Worm (Caenorhabditis elegans) whole organism, L4 larva: ENCODE measurements around the gene F46B6.5.

Source experiments
- T20F7.1 ChIP-seq: fragments of 200-800 bp; sonication (Bioruptor generic); optimal IDR thresholded peaks from 2 replicates; lab custom pipeline; 2018; ENCODE audit warnings: mild to moderate bottlenecking, missing genetic modification characterization, missing compliant biosample characterization
- Y105C5A.15 ChIP-seq: fragments of 200-800 bp; sonication (Bioruptor generic); IDR thresholded peaks from 2 replicates; pipeline ENCODE4 v1.3.6; 2022; ENCODE audit warnings: missing genetic modification characterization, missing compliant biosample characterization
- Y48G9A.11 ChIP-seq: fragments of 200-800 bp; sonication (Bioruptor generic); IDR thresholded peaks from 2 replicates; pipeline ENCODE4 v1.3.6; 2022; ENCODE audit warnings: missing genetic modification reagents, missing genetic modification characterization, missing compliant biosample characterization
- Y75B8A.6 ChIP-seq: fragments of 200-800 bp; sonication (Bioruptor generic); IDR thresholded peaks from 2 replicates; pipeline ENCODE4 v1.3.6; 2022; ENCODE audit warnings: missing genetic modification reagents, missing genetic modification characterization, missing compliant biosample characterization
- ZK337.2 ChIP-seq: fragments of 200-800 bp; sonication (Bioruptor generic); IDR thresholded peaks from 2 replicates; pipeline ENCODE4 v1.3.6; 2022; ENCODE audit warnings: missing genetic modification reagents, missing genetic modification characterization, missing compliant biosample characterization
- aly-2 ChIP-seq: sonication (generic microtip); optimal IDR thresholded peaks from 2 replicates; lab custom pipeline; 2018; ENCODE audit warnings: missing biosample characterization, missing genetic modification characterization
- ceh-32 ChIP-seq: sonication (generic microtip); optimal IDR thresholded peaks from 2 replicates; lab custom pipeline; 2016; ENCODE audit warnings: mild to moderate bottlenecking, missing genetic modification characterization, missing compliant biosample characterization; ENCODE audit not compliant: poor library complexity
- ceh-62 ChIP-seq: sonication (generic microtip); optimal IDR thresholded peaks from 2 replicates; lab custom pipeline; 2017; ENCODE audit warnings: missing biosample characterization, missing genetic modification characterization
- ceh-82 ChIP-seq: sonication (generic microtip); optimal IDR thresholded peaks from 2 replicates; lab custom pipeline; 2017; ENCODE audit warnings: missing biosample characterization, missing genetic modification characterization
- ces-1 ChIP-seq: fragments of 150-350 bp; sonication (generic microtip); optimal IDR thresholded peaks from 4 replicates; lab custom pipeline; 2014; ENCODE audit warnings: missing biosample characterization, missing genetic modification reagents, missing genetic modification characterization
- ctbp-1 ChIP-seq: fragments of 200-800 bp; sonication (Bioruptor generic); IDR thresholded peaks from 2 replicates; pipeline ENCODE4 v1.3.6; 2022; ENCODE audit warnings: missing genetic modification reagents, missing genetic modification characterization, missing compliant biosample characterization
- daf-12 ChIP-seq: fragments of 150-350 bp; optimal IDR thresholded peaks from 2 replicates; lab custom pipeline; 2014; ENCODE audit warnings: missing biosample characterization, missing genetic modification reagents, missing genetic modification characterization
- dmd-8 ChIP-seq: fragments of 200-800 bp; sonication (Bioruptor generic); IDR thresholded peaks from 2 replicates; pipeline ENCODE4 v1.3.6; 2022; ENCODE audit warnings: missing genetic modification characterization, missing compliant biosample characterization
- duxl-1 ChIP-seq: sonication (generic microtip); optimal IDR thresholded peaks from 2 replicates; lab custom pipeline; 2016; ENCODE audit warnings: mild to moderate bottlenecking, missing genetic modification characterization, moderate library complexity, missing compliant biosample characterization; ENCODE audit not compliant: poor library complexity
- egl-27 ChIP-seq: sonication (generic microtip); optimal IDR thresholded peaks from 3 replicates; lab custom pipeline; 2017; ENCODE audit warnings: missing biosample characterization, missing genetic modification reagents, missing genetic modification characterization
- egl-43 ChIP-seq: fragments of 200-800 bp; sonication (Bioruptor generic); IDR thresholded peaks from 2 replicates; pipeline ENCODE4 v1.3.6; 2022; ENCODE audit warnings: missing genetic modification reagents, missing genetic modification characterization, missing compliant biosample characterization
- fos-1 ChIP-seq: fragments of 150-350 bp; optimal IDR thresholded peaks from 2 replicates; lab custom pipeline; 2014; ENCODE audit warnings: missing biosample characterization, missing genetic modification characterization
- gei-8 ChIP-seq: fragments of 200-800 bp; sonication (Bioruptor generic); optimal IDR thresholded peaks from 2 replicates; lab custom pipeline; 2018; ENCODE audit warnings: mild to moderate bottlenecking, missing genetic modification characterization, missing compliant biosample characterization
- hif-1 ChIP-seq, 2 experiments: sonication (generic microtip); optimal IDR thresholded peaks; 2 replicates each; lab custom pipeline; 2016 to 2017; ENCODE audit warnings: missing compliant biosample characterization in 2 of 2, missing genetic modification characterization in 2 of 2, missing genetic modification reagents in 2 of 2, missing genotype in 2 of 2, mild to moderate bottlenecking in 1 of 2
- hlh-11 ChIP-seq: fragments of 200-800 bp; sonication (Bioruptor generic); optimal IDR thresholded peaks from 2 replicates; lab custom pipeline; 2018; ENCODE audit warnings: mild to moderate bottlenecking, missing genetic modification characterization, missing compliant biosample characterization
- hlh-30 ChIP-seq: sonication (generic microtip); optimal IDR thresholded peaks from 2 replicates; lab custom pipeline; 2017; ENCODE audit warnings: antibody characterized with exemption, mild to moderate bottlenecking, missing genetic modification characterization, missing compliant biosample characterization; ENCODE audit not compliant: insufficient read depth
- hmg-1.1 ChIP-seq: fragments of 200-800 bp; sonication (Bioruptor generic); IDR thresholded peaks from 2 replicates; pipeline ENCODE4 v1.3.6; 2022; ENCODE audit warnings: missing genetic modification reagents, missing genetic modification characterization, missing compliant biosample characterization
- lim-7 ChIP-seq: fragments of 200-800 bp; sonication (Bioruptor generic); IDR thresholded peaks from 2 replicates; pipeline ENCODE4 v1.3.6; 2022; ENCODE audit warnings: missing genetic modification characterization, missing compliant biosample characterization
- lin-29 ChIP-seq: fragments of 200-800 bp; sonication (Bioruptor generic); IDR thresholded peaks from 2 replicates; pipeline ENCODE4 v1.3.6; 2022; ENCODE audit warnings: missing genetic modification reagents, missing genetic modification characterization, missing compliant biosample characterization
- lin-38 ChIP-seq: fragments of 200-800 bp; sonication (Bioruptor generic); IDR thresholded peaks from 2 replicates; pipeline ENCODE4 v1.3.6; 2022; ENCODE audit warnings: missing genetic modification reagents, missing genetic modification characterization, missing compliant biosample characterization
- lin-39 ChIP-seq: fragments of 150-350 bp; optimal IDR thresholded peaks from 2 replicates; lab custom pipeline; 2014; ENCODE audit warnings: missing biosample characterization, missing genetic modification reagents, missing genetic modification characterization
- lir-3 ChIP-seq: sonication (generic microtip); optimal IDR thresholded peaks from 2 replicates; lab custom pipeline; 2016; ENCODE audit warnings: mild to moderate bottlenecking, missing genetic modification characterization, missing compliant biosample characterization
- madf-5 ChIP-seq, 2 experiments: fragments of 200-800 bp; sonication (Bioruptor generic); IDR thresholded peaks; 2 replicates each; pipeline ENCODE4 v1.3.6; 2022; ENCODE audit warnings: missing compliant biosample characterization in 2 of 2, missing genetic modification characterization in 2 of 2
- madf-9 ChIP-seq: fragments of 200-800 bp; sonication (Bioruptor generic); conservative IDR thresholded peaks from 2 replicates; pipeline ENCODE4 v1.3.6; 2022; ENCODE audit warnings: missing genetic modification reagents, missing genetic modification characterization, missing compliant biosample characterization
- mep-1 ChIP-seq: fragments of 150-350 bp; sonication (generic microtip); optimal IDR thresholded peaks from 3 replicates; lab custom pipeline; 2014; ENCODE audit warnings: missing biosample characterization, missing genetic modification characterization
- nhr-10 ChIP-seq: fragments of 150-350 bp; optimal IDR thresholded peaks from 2 replicates; lab custom pipeline; 2014; ENCODE audit warnings: missing biosample characterization, missing genetic modification characterization
- nhr-102 ChIP-seq: sonication (generic microtip); optimal IDR thresholded peaks from 2 replicates; lab custom pipeline; 2016; ENCODE audit warnings: mild to moderate bottlenecking, missing genetic modification characterization, moderate library complexity, missing compliant biosample characterization
- nhr-11 ChIP-seq: fragments of 150-350 bp; optimal IDR thresholded peaks from 2 replicates; lab custom pipeline; 2014; ENCODE audit warnings: missing biosample characterization, missing genetic modification characterization
- nhr-25 ChIP-seq: sonication (generic microtip); optimal IDR thresholded peaks from 2 replicates; lab custom pipeline; 2017; ENCODE audit warnings: missing genetic modification characterization, mild to moderate bottlenecking, missing compliant biosample characterization, antibody characterized with exemption, moderate library complexity, borderline replicate concordance; ENCODE audit not compliant: insufficient read depth
- nhr-28 ChIP-seq: fragments of 150-350 bp; optimal IDR thresholded peaks from 2 replicates; lab custom pipeline; 2014; ENCODE audit warnings: missing biosample characterization, missing genetic modification characterization
- nhr-42 ChIP-seq: fragments of 200-800 bp; sonication (Bioruptor generic); IDR thresholded peaks from 2 replicates; pipeline ENCODE4 v1.3.6; 2022; ENCODE audit warnings: missing genetic modification characterization, missing compliant biosample characterization
- nhr-48 ChIP-seq: sonication (generic microtip); optimal IDR thresholded peaks from 2 replicates; lab custom pipeline; 2016; ENCODE audit warnings: mild to moderate bottlenecking, missing genetic modification characterization, missing compliant biosample characterization
- nhr-6 ChIP-seq: fragments of 150-350 bp; optimal IDR thresholded peaks from 2 replicates; lab custom pipeline; 2014; ENCODE audit warnings: missing biosample characterization, missing genetic modification characterization
- nhr-77 ChIP-seq: fragments of 150-350 bp; optimal IDR thresholded peaks from 2 replicates; lab custom pipeline; 2014; ENCODE audit warnings: missing biosample characterization, missing genetic modification characterization
- rbr-2 ChIP-seq: sonication (generic microtip); optimal IDR thresholded peaks from 2 replicates; lab custom pipeline; 2016; ENCODE audit warnings: missing genotype, missing genetic modification characterization, missing compliant biosample characterization
- saeg-2 ChIP-seq: fragments of 200-800 bp; sonication (Bioruptor generic); IDR thresholded peaks from 2 replicates; pipeline ENCODE4 v1.3.6; 2022; ENCODE audit warnings: missing genetic modification reagents, missing genetic modification characterization, missing compliant biosample characterization
- snpc-4 ChIP-seq: fragments of 150-350 bp; optimal IDR thresholded peaks from 2 replicates; lab custom pipeline; 2014; ENCODE audit warnings: missing biosample characterization, missing genetic modification characterization
- tag-97 ChIP-seq: fragments of 200-800 bp; sonication (Bioruptor generic); IDR thresholded peaks from 2 replicates; pipeline ENCODE4 v1.3.6; 2022; ENCODE audit warnings: missing genetic modification characterization, missing compliant biosample characterization
- unc-130 ChIP-seq: sonication (generic microtip); optimal IDR thresholded peaks from 2 replicates; lab custom pipeline; 2016; ENCODE audit warnings: missing genetic modification reagents, missing genetic modification characterization, missing compliant biosample characterization
- unc-39 ChIP-seq: sonication (generic microtip); optimal IDR thresholded peaks from 2 replicates; lab custom pipeline; 2017; ENCODE audit warnings: missing biosample characterization, missing genetic modification characterization
- unc-62 ChIP-seq, 3 experiments: fragments of 150-350 bp in 1 of 3; sonication (generic microtip); optimal IDR thresholded peaks in 2 of 3; peaks in 1 of 3; 1 replicate in 1 of 3; 2 replicates in 2 of 3; lab custom pipeline; 2014 to 2017; ENCODE audit warnings: missing biosample characterization in 3 of 3, missing genetic modification characterization in 3 of 3, missing genetic modification reagents in 3 of 3, missing genotype in 1 of 3
- vab-7 ChIP-seq: fragments of 200-800 bp; sonication (Bioruptor generic); IDR thresholded peaks from 2 replicates; pipeline ENCODE4 v1.3.6; 2022; ENCODE audit warnings: missing genetic modification reagents, missing genetic modification characterization, missing compliant biosample characterization
- zag-1 ChIP-seq: fragments of 150-350 bp; optimal IDR thresholded peaks from 2 replicates; lab custom pipeline; 2014; ENCODE audit warnings: missing biosample characterization, missing genetic modification characterization
- ztf-11 ChIP-seq: fragments of 150-350 bp; optimal IDR thresholded peaks from 2 replicates; lab custom pipeline; 2014; ENCODE audit warnings: missing biosample characterization, missing genetic modification characterization

The F46B6.5 gene

ce11 chrV:9791332-9791731 lies 8.5 kb upstream of the F46B6.5 start, which contains the start of gene lipl-2 (continued):
- no peak for TF ChIP-seq madf-5 (GFP tag; IDR thresholded peaks at IDR 0.05; lab: Robert Waterston, UW)
- TF ChIP-seq hmg-1.1 (GFP tag; lab: Robert Waterston, UW) = no peak
- TF ChIP-seq lir-3 (tag; lab: Kevin White, UChicago) = no peak
- no peak for TF ChIP-seq daf-12 (tag; lab: Kevin White, UChicago)
- TF ChIP-seq lim-7 (GFP tag; lab: Robert Waterston, UW) = no peak
- TF ChIP-seq ctbp-1 (GFP tag; lab: Robert Waterston, UW) = no peak
- no peak for TF ChIP-seq madf-9 (GFP tag; lab: Robert Waterston, UW)
- no peak for TF ChIP-seq ceh-62 (tag; lab: Kevin White, UChicago)
- no peak for TF ChIP-seq Y105C5A.15 (GFP tag; lab: Robert Waterston, UW)
- no peak for TF ChIP-seq tag-97 (GFP tag; lab: Robert Waterston, UW)
- TF ChIP-seq lin-29 (GFP tag; lab: Robert Waterston, UW) = no peak
- no peak for TF ChIP-seq zag-1
- no peak for TF ChIP-seq lin-39
- no peak for TF ChIP-seq fos-1 (tag; lab: Kevin White, UChicago)
- peak; percentile 60 for TF ChIP-seq nhr-77 (tag; lab: Kevin White, UChicago)
- TF ChIP-seq lin-38 (GFP tag; lab: Robert Waterston, UW) = no peak
- no peak for TF ChIP-seq aly-2
- TF ChIP-seq snpc-4 (tag; lab: Kevin White, UChicago) = no peak
- TF ChIP-seq hlh-30 (tag; lab: Kevin White, UChicago) = peak; percentile 37
- peak; percentile 92 for TF ChIP-seq nhr-28 (tag; lab: Kevin White, UChicago)
- TF ChIP-seq unc-39 = no peak
- no peak for TF ChIP-seq ZK337.2 (GFP tag; lab: Robert Waterston, UW)
- TF ChIP-seq dmd-8 = no peak
- no peak for TF ChIP-seq Y75B8A.6 (GFP tag; lab: Robert Waterston, UW)
- peak in 1 of 2 experiments; percentile 26 for TF ChIP-seq unc-62 (GFP tag; optimal IDR thresholded peaks at IDR 0.05 in 1 of 2; lab: Kevin White, UChicago)
- no peak for TF ChIP-seq unc-62 (tag; optimal IDR thresholded peaks at IDR 0.05; lab: Kevin White, UChicago)
- TF ChIP-seq hlh-11 (tag; lab: Kevin White, UChicago) = peak; percentile 82
- TF ChIP-seq ces-1 (GFP tag; lab: Kevin White, UChicago) = no peak
- TF ChIP-seq nhr-11 = no peak
- peak; percentile 33 for TF ChIP-seq T20F7.1 (GFP tag; lab: Kevin White, UChicago)
- TF ChIP-seq hif-1 (tag; optimal IDR thresholded peaks at IDR 0.05; lab: Kevin White, UChicago) = no peak
- no peak for TF ChIP-seq gei-8 (GFP tag; lab: Kevin White, UChicago)
- no peak for TF ChIP-seq unc-130 (GFP tag; lab: Kevin White, UChicago)
- TF ChIP-seq rbr-2 (tag; lab: Kevin White, UChicago) = no peak
- no peak for TF ChIP-seq Y48G9A.11
- no peak for TF ChIP-seq nhr-25
- TF ChIP-seq ztf-11 = no peak
- TF ChIP-seq nhr-48 (tag; lab: Kevin White, UChicago) = no peak
- TF ChIP-seq nhr-42 (GFP tag; lab: Robert Waterston, UW) = peak; percentile 62; the same call in 1 of the 2 replicates
- TF ChIP-seq, all 104 proteins: peak for 14

- peak; percentile 92 for TF ChIP-seq nhr-48 (tag; lab: Kevin White, UChicago)
- peak; percentile 82 for TF ChIP-seq duxl-1
- no peak for TF ChIP-seq ceh-82
- no peak for TF ChIP-seq ceh-62 (tag; lab: Kevin White, UChicago)
- TF ChIP-seq vab-7 (GFP tag; lab: Robert Waterston, UW) = peak; percentile 80
- TF ChIP-seq saeg-2 (GFP tag; lab: Robert Waterston, UW) = peak; percentile 93
- no peak for TF ChIP-seq madf-5 (GFP tag; IDR thresholded peaks at IDR 0.05; lab: Robert Waterston, UW)
- TF ChIP-seq ZK337.2 (GFP tag; lab: Robert Waterston, UW) = no peak; the same call in 1 of the 2 replicates
- TF ChIP-seq nhr-10 = peak; percentile 60
- peak; percentile 97 for TF ChIP-seq nhr-102 (tag; lab: Kevin White, UChicago)
- TF ChIP-seq mep-1 (tag; lab: Kevin White, UChicago) = peak; percentile 97
- peak; percentile 87 for TF ChIP-seq lin-38 (GFP tag; lab: Robert Waterston, UW)
- no peak for TF ChIP-seq egl-27 (tag; lab: Kevin White, UChicago)
- TF ChIP-seq ceh-32 = peak; percentile 44
- no peak for TF ChIP-seq egl-43 (GFP tag; lab: Robert Waterston, UW)
- no peak for TF ChIP-seq ces-1 (GFP tag; lab: Kevin White, UChicago)
- no peak for TF ChIP-seq fos-1 (tag; lab: Kevin White, UChicago)
- peak; percentile 88 for TF ChIP-seq gei-8 (GFP tag; lab: Kevin White, UChicago)
- TF ChIP-seq daf-12 (tag; lab: Kevin White, UChicago) = no peak
- peak; percentile 95 for TF ChIP-seq rbr-2 (tag; lab: Kevin White, UChicago)
- peak; percentile 87 for TF ChIP-seq nhr-6
These were observed 6.9 kb upstream of the F46B6.5 start, which contains the start of gene ztf-7 for ce11 chrV:9789657-9790261. Gene ztf-7, minus strand, starts transcription at chrV:9789707.
